Worm (Caenorhabditis elegans): ENCODE data around the gene Y116A8C.25.

Y116A8C.25 gene

ce11 chrIV:17110882-17111281, 32.3 kb upstream of the Y116A8C.25 start, which contains the start of gene sfa-1:
TSS of gene sfa-1 (minus strand) at chrIV:17110982.
- TF ChIP-seq lin-15B (tag; optimal IDR thresholded peaks at IDR 0.05) (no peak), ZK546.5 (tag; optimal IDR thresholded peaks at IDR 0.05) (no peak), unc-39 (tag; optimal IDR thresholded peaks at IDR 0.05) (no peak), fkh-10 (GFP tag; optimal IDR thresholded peaks at IDR 0.05) (no peak), R02D3.7 (tag; optimal IDR thresholded peaks at IDR 0.05) (no peak), nhr-23 (tag; optimal IDR thresholded peaks at IDR 0.05) (no peak), aly-2 (tag; optimal IDR thresholded peaks at IDR 0.05) (no peak), eor-1 (tag; optimal IDR thresholded peaks at IDR 0.05) (no peak), elt-3 (tag; optimal IDR thresholded peaks at IDR 0.05) (no peak), nhr-25 (tag; optimal IDR thresholded peaks at IDR 0.05) (no peak), nhr-43 (tag; optimal IDR thresholded peaks at IDR 0.05; ENCODE audit: poor library complexity, severe bottlenecking) (no peak), mml-1 (tag; optimal IDR thresholded peaks at IDR 0.05) (no peak)

ce11 chrIV:17109436-17109835, 30.9 kb upstream of the Y116A8C.25 start:
- TF ChIP-seq nhr-12 (tag; optimal IDR thresholded peaks at IDR 0.05) (no peak), nfya-1 (tag; optimal IDR thresholded peaks at IDR 0.05; ENCODE audit: insufficient read depth) (peak; percentile 91), nhr-28 (tag; optimal IDR thresholded peaks at IDR 0.05) (no peak)

ce11 chrIV:17108805-17109204, 30.3 kb upstream of the Y116A8C.25 start:
- TF ChIP-seq ceh-82 (tag; optimal IDR thresholded peaks at IDR 0.05): no peak
- peak; percentile 87 for TF ChIP-seq nfya-1 (tag; optimal IDR thresholded peaks at IDR 0.05; ENCODE audit: insufficient read depth)

ce11 chrIV:17108200-17108599, 29.7 kb upstream of the Y116A8C.25 start:
- no peak for TF ChIP-seq tbx-2 (tag; optimal IDR thresholded peaks at IDR 0.05)
- no peak for TF ChIP-seq nhr-25 (tag; optimal IDR thresholded peaks at IDR 0.05)
- TF ChIP-seq ZK546.5 (tag; optimal IDR thresholded peaks at IDR 0.05): no peak
- no peak for TF ChIP-seq ceh-28 (tag; optimal IDR thresholded peaks at IDR 0.05)
- no peak for TF ChIP-seq nhr-23 (tag; optimal IDR thresholded peaks at IDR 0.05)
- no peak for TF ChIP-seq mdl-1 (tag; optimal IDR thresholded peaks at IDR 0.05)

- TF ChIP-seq nfya-1 (tag; optimal IDR thresholded peaks at IDR 0.05; ENCODE audit: insufficient read depth): no peak
- no peak for TF ChIP-seq egl-5 (tag; optimal IDR thresholded peaks at IDR 0.05)
- TF ChIP-seq ceh-16 (tag; optimal IDR thresholded peaks at IDR 0.05): no peak
- no peak for TF ChIP-seq nhr-77 (tag; optimal IDR thresholded peaks at IDR 0.05)
- no peak for TF ChIP-seq nhr-23 (tag; optimal IDR thresholded peaks at IDR 0.05)
- TF ChIP-seq egl-27 (tag; optimal IDR thresholded peaks at IDR 0.05): no peak
- no peak for TF ChIP-seq nhr-237 (tag; optimal IDR thresholded peaks at IDR 0.05)
- no peak for TF ChIP-seq ztf-11 (tag; optimal IDR thresholded peaks at IDR 0.05)
- no peak for TF ChIP-seq hmg-11 (tag; optimal IDR thresholded peaks at IDR 0.05)
- TF ChIP-seq mml-1 (tag; optimal IDR thresholded peaks at IDR 0.05): no peak
- TF ChIP-seq pqm-1 (tag; optimal IDR thresholded peaks at IDR 0.05): no peak
- TF ChIP-seq nhr-11 (tag; optimal IDR thresholded peaks at IDR 0.05): no peak
- no peak for TF ChIP-seq ZK546.5 (tag; optimal IDR thresholded peaks at IDR 0.05)
- TF ChIP-seq lin-39 (tag; optimal IDR thresholded peaks at IDR 0.05): no peak
- no peak for TF ChIP-seq nhr-76 (tag; optimal IDR thresholded peaks at IDR 0.05)
- no peak for TF ChIP-seq snpc-4 (tag; optimal IDR thresholded peaks at IDR 0.05)
- no peak for TF ChIP-seq ceh-82 (tag; optimal IDR thresholded peaks at IDR 0.05)
Measured at ce11 chrIV:17105578-17105977, 27.0 kb upstream of the Y116A8C.25 start.

ce11 chrIV:17104157-17104872, 25.8 kb upstream of the Y116A8C.25 start:
- TF ChIP-seq nhr-43 (tag; optimal IDR thresholded peaks at IDR 0.05; ENCODE audit: poor library complexity, severe bottlenecking) (no peak), nfya-1 (tag; optimal IDR thresholded peaks at IDR 0.05; ENCODE audit: insufficient read depth) (peak; percentile 98)

Data from whole organism, L3 larva.